Worm (Caenorhabditis elegans) whole organism, L2 larva: ENCODE data around the gene C50F4.6.

Experiments
- C34F6.9 ChIP-seq: fragments of 150-350 bp; optimal IDR thresholded peaks from 2 replicates; lab custom pipeline; 2014; ENCODE audit warnings: missing biosample characterization, missing genetic modification characterization
- F13H6.1 ChIP-seq: sonication (generic microtip); optimal IDR thresholded peaks from 2 replicates; lab custom pipeline; 2016; ENCODE audit warnings: missing genetic modification characterization, missing compliant biosample characterization
- R02D3.7 ChIP-seq: fragments of 150-350 bp; optimal IDR thresholded peaks from 2 replicates; lab custom pipeline; 2014; ENCODE audit warnings: missing biosample characterization, missing genetic modification characterization
- Y55F3AM.14 ChIP-seq: fragments of 200-800 bp; sonication (Bioruptor generic); optimal IDR thresholded peaks from 2 replicates; lab custom pipeline; 2018; ENCODE audit warnings: mild to moderate bottlenecking, missing genetic modification characterization, missing compliant biosample characterization
- ZK546.5 ChIP-seq: sonication (generic microtip); optimal IDR thresholded peaks from 2 replicates; lab custom pipeline; 2017; ENCODE audit warnings: missing biosample characterization, missing genetic modification characterization
- ama-1 ChIP-seq: fragments of 150-350 bp; optimal IDR thresholded peaks from 2 replicates; lab custom pipeline; 2018; ENCODE audit warnings: inconsistent platforms
- blmp-1 ChIP-seq: sonication (generic microtip); optimal IDR thresholded peaks from 2 replicates; lab custom pipeline; 2017; ENCODE audit warnings: missing genetic modification characterization, mild to moderate bottlenecking, missing compliant biosample characterization, antibody characterized with exemption, moderate library complexity; ENCODE audit not compliant: insufficient read depth
- ceh-16 ChIP-seq: fragments of 150-350 bp; optimal IDR thresholded peaks from 2 replicates; lab custom pipeline; 2014; ENCODE audit warnings: missing biosample characterization, missing genetic modification characterization
- crh-2 ChIP-seq: sonication (generic microtip); optimal IDR thresholded peaks from 2 replicates; lab custom pipeline; 2017; ENCODE audit warnings: missing biosample characterization, missing genetic modification characterization
- dmd-4 ChIP-seq: sonication (generic microtip); optimal IDR thresholded peaks from 2 replicates; lab custom pipeline; 2017; ENCODE audit warnings: missing biosample characterization, missing genetic modification characterization
- elt-3 ChIP-seq: sonication (generic microtip); optimal IDR thresholded peaks from 2 replicates; lab custom pipeline; 2017; ENCODE audit warnings: missing biosample characterization, missing genetic modification characterization
- fos-1 ChIP-seq: fragments of 150-350 bp; optimal IDR thresholded peaks from 2 replicates; lab custom pipeline; 2014; ENCODE audit warnings: missing biosample characterization, missing genetic modification characterization
- gmeb-1 ChIP-seq: fragments of 150-350 bp; optimal IDR thresholded peaks from 2 replicates; lab custom pipeline; 2014; ENCODE audit warnings: missing biosample characterization, missing genetic modification characterization
- lin-11 ChIP-seq: fragments of 150-350 bp; sonication (generic microtip); optimal IDR thresholded peaks from 2 replicates; lab custom pipeline; 2014; ENCODE audit warnings: missing biosample characterization, missing genetic modification characterization, inconsistent platforms, mixed read lengths
- lin-13 ChIP-seq: fragments of 150-350 bp; optimal IDR thresholded peaks from 2 replicates; lab custom pipeline; 2014; ENCODE audit warnings: missing biosample characterization, missing genetic modification reagents, missing genetic modification characterization
- lin-39 ChIP-seq: fragments of 150-350 bp; optimal IDR thresholded peaks from 2 replicates; lab custom pipeline; 2014; ENCODE audit warnings: missing biosample characterization, missing genetic modification reagents, missing genetic modification characterization
- lsy-2 ChIP-seq, 2 experiments: fragments of 150-350 bp in 1 of 2; sonication (generic microtip) in 1 of 2; optimal IDR thresholded peaks; 2 replicates each; lab custom pipeline; 2014 to 2017; ENCODE audit warnings: missing biosample characterization in 2 of 2, missing genetic modification characterization in 2 of 2
- mab-5 ChIP-seq: fragments of 150-350 bp; optimal IDR thresholded peaks from 2 replicates; lab custom pipeline; 2014; ENCODE audit warnings: missing biosample characterization, missing genetic modification characterization
- mbf-1 ChIP-seq: sonication (generic microtip); optimal IDR thresholded peaks from 2 replicates; lab custom pipeline; 2017; ENCODE audit warnings: missing biosample characterization, missing genetic modification characterization
- mdl-1 ChIP-seq, 2 experiments: fragments of 150-350 bp in 1 of 2; sonication (generic microtip) in 1 of 2; optimal IDR thresholded peaks; 2 replicates each; lab custom pipeline; 2017; ENCODE audit warnings: missing biosample characterization in 2 of 2, missing genetic modification characterization in 2 of 2
- nhr-10 ChIP-seq: sonication (generic microtip); optimal IDR thresholded peaks from 2 replicates; lab custom pipeline; 2017; ENCODE audit warnings: missing biosample characterization, missing genetic modification characterization
- nhr-12 ChIP-seq: fragments of 150-350 bp; optimal IDR thresholded peaks from 2 replicates; lab custom pipeline; 2014; ENCODE audit warnings: missing biosample characterization, missing genetic modification characterization
- nhr-129 ChIP-seq: fragments of 150-350 bp; optimal IDR thresholded peaks from 2 replicates; lab custom pipeline; 2014; ENCODE audit warnings: missing biosample characterization, missing genetic modification characterization
- nhr-21 ChIP-seq: fragments of 150-350 bp; optimal IDR thresholded peaks from 2 replicates; lab custom pipeline; 2014; ENCODE audit warnings: missing biosample characterization, missing genetic modification characterization
- nhr-23 ChIP-seq: fragments of 150-350 bp; optimal IDR thresholded peaks from 2 replicates; lab custom pipeline; 2014; ENCODE audit warnings: missing biosample characterization, missing genetic modification reagents, missing genetic modification characterization
- nhr-237 ChIP-seq: fragments of 150-350 bp; optimal IDR thresholded peaks from 2 replicates; lab custom pipeline; 2014; ENCODE audit warnings: missing biosample characterization, missing genetic modification characterization
- nhr-25 ChIP-seq: fragments of 150-350 bp; sonication (generic microtip); optimal IDR thresholded peaks from 3 replicates; lab custom pipeline; 2014; ENCODE audit warnings: missing biosample characterization, missing genetic modification characterization
- nhr-6 ChIP-seq: fragments of 150-350 bp; optimal IDR thresholded peaks from 2 replicates; lab custom pipeline; 2014; ENCODE audit warnings: missing biosample characterization, missing genetic modification characterization
- nhr-77 ChIP-seq: fragments of 150-350 bp; optimal IDR thresholded peaks from 2 replicates; lab custom pipeline; 2014; ENCODE audit warnings: missing biosample characterization, missing genetic modification characterization
- peb-1 ChIP-seq: fragments of 150-350 bp; optimal IDR thresholded peaks from 2 replicates; lab custom pipeline; 2014; ENCODE audit warnings: missing biosample characterization, missing genetic modification characterization
- sem-4 ChIP-seq: fragments of 150-350 bp; optimal IDR thresholded peaks from 2 replicates; lab custom pipeline; 2014; ENCODE audit warnings: missing biosample characterization, missing genetic modification reagents, missing genetic modification characterization
- skn-1 ChIP-seq: sonication (generic microtip); optimal IDR thresholded peaks from 2 replicates; lab custom pipeline; 2017; ENCODE audit warnings: missing biosample characterization, missing genetic modification characterization
- sma-3 ChIP-seq: sonication (generic microtip); optimal IDR thresholded peaks from 2 replicates; lab custom pipeline; 2016; ENCODE audit warnings: missing genetic modification reagents, missing genetic modification characterization, missing compliant biosample characterization
- sma-9 ChIP-seq, 2 experiments: fragments of 150-350 bp in 1 of 2; sonication (generic microtip) in 1 of 2; optimal IDR thresholded peaks; 2 replicates each; lab custom pipeline; 2014 to 2016; ENCODE audit warnings: missing genetic modification characterization in 2 of 2, mild to moderate bottlenecking in 1 of 2, missing biosample characterization in 1 of 2, missing compliant biosample characterization in 1 of 2, missing genetic modification reagents in 1 of 2, moderate library complexity in 1 of 2
- snpc-4 ChIP-seq: fragments of 150-350 bp; optimal IDR thresholded peaks from 2 replicates; lab custom pipeline; 2014; ENCODE audit warnings: missing biosample characterization, missing genetic modification characterization
- unc-39 ChIP-seq: fragments of 150-350 bp; optimal IDR thresholded peaks from 2 replicates; lab custom pipeline; 2014; ENCODE audit warnings: missing biosample characterization, missing genetic modification characterization
- unc-55 ChIP-seq: fragments of 150-350 bp; sonication (generic microtip); optimal IDR thresholded peaks from 3 replicates; lab custom pipeline; 2014; ENCODE audit warnings: missing biosample characterization, missing genetic modification reagents, missing genetic modification characterization
- zag-1 ChIP-seq: fragments of 150-350 bp; optimal IDR thresholded peaks from 2 replicates; lab custom pipeline; 2014; ENCODE audit warnings: missing biosample characterization, missing genetic modification characterization
- ztf-4 ChIP-seq: fragments of 150-350 bp; optimal IDR thresholded peaks from 2 replicates; lab custom pipeline; 2014; ENCODE audit warnings: missing biosample characterization, missing genetic modification characterization

The C50F4.6 gene

ce11 chrV:9539638-9540037, 6.3 kb upstream of the C50F4.6 start, which contains the start of gene C50F4.12:
Gene C50F4.12 (minus strand): TSS chrV:9539738.
- TF ChIP-seq elt-3 (tag; lab: Kevin White, UChicago) (no peak), mdl-1 (tag; optimal IDR thresholded peaks at IDR 0.05; lab: Kevin White, UChicago) (no peak), nhr-10 (no peak), snpc-4 (tag; lab: Kevin White, UChicago) (no peak), nhr-23 (no peak), nhr-77 (no peak), mbf-1 (tag; lab: Kevin White, UChicago) (no peak), skn-1 (tag; lab: Kevin White, UChicago) (no peak), fos-1 (tag; lab: Kevin White, UChicago) (no peak), lin-39 (tag; lab: Kevin White, UChicago) (no peak)
- TF ChIP-seq, all 48 proteins: peak for 0

ce11 chrV:9541506-9541905, 4.4 kb upstream of the C50F4.6 start, which contains the start of gene C50F4.16:
Gene C50F4.16 (minus strand): TSS chrV:9541606.
- TF ChIP-seq fos-1 (tag; lab: Kevin White, UChicago) (no peak), blmp-1 (no peak), nhr-129 (no peak), zag-1 (tag; lab: Kevin White, UChicago) (no peak), C34F6.9 (tag; lab: Kevin White, UChicago) (no peak), ceh-16 (tag; lab: Kevin White, UChicago) (no peak), mdl-1 (tag; optimal IDR thresholded peaks at IDR 0.05; lab: Kevin White, UChicago) (no peak), F13H6.1 (tag; lab: Kevin White, UChicago) (no peak), unc-55 (no peak), lsy-2 (tag; optimal IDR thresholded peaks at IDR 0.05; lab: Kevin White, UChicago) (no peak), ama-1 (lab: Kevin White, UChicago) (no peak), unc-39 (tag; lab: Kevin White, UChicago) (no peak), mab-5 (tag; lab: Kevin White, UChicago) (no peak), nhr-25 (tag; lab: Kevin White, UChicago) (no peak), nhr-10 (no peak), R02D3.7 (tag; lab: Kevin White, UChicago) (no peak), skn-1 (tag; lab: Kevin White, UChicago) (no peak), nhr-77 (no peak), Y55F3AM.14 (GFP tag; lab: Kevin White, UChicago) (no peak), ZK546.5 (no peak)

ce11 chrV:9544176-9544632, 1.7 kb upstream of the C50F4.6 start, which contains the start of gene mdf-1:
Gene mdf-1 (minus strand): TSS chrV:9544226.
- TF ChIP-seq lin-11 (peak; percentile 54), Y55F3AM.14 (GFP tag; lab: Kevin White, UChicago) (peak; percentile 28), nhr-77 (no peak), nhr-237 (tag; lab: Kevin White, UChicago) (no peak), unc-55 (peak; percentile 83), ceh-16 (tag; lab: Kevin White, UChicago) (peak; percentile 11), nhr-129 (peak; percentile 83), nhr-12 (tag; lab: Kevin White, UChicago) (no peak), peb-1 (no peak), nhr-6 (tag; lab: Kevin White, UChicago) (no peak), dmd-4 (no peak), crh-2 (tag; lab: Kevin White, UChicago) (peak; percentile 84), fos-1 (tag; lab: Kevin White, UChicago) (peak; percentile 44), lsy-2 (tag; optimal IDR thresholded peaks at IDR 0.05; lab: Kevin White, UChicago) (peak in 1 of 2 experiments; percentile 79), mdl-1 (tag; optimal IDR thresholded peaks at IDR 0.05; lab: Kevin White, UChicago) (no peak), nhr-21 (tag; lab: Kevin White, UChicago) (peak; percentile 73), ztf-4 (tag; lab: Kevin White, UChicago) (peak; percentile 39), blmp-1 (peak; percentile 38), F13H6.1 (tag; lab: Kevin White, UChicago) (peak; percentile 59), sem-4 (peak; percentile 70), sma-9 (GFP tag; optimal IDR thresholded peaks at IDR 0.05; lab: Kevin White, UChicago) (peak; percentile 60), sma-9 (tag; optimal IDR thresholded peaks at IDR 0.05; lab: Kevin White, UChicago) (no peak), R02D3.7 (tag; lab: Kevin White, UChicago) (no peak), lin-39 (tag; lab: Kevin White, UChicago) (no peak), gmeb-1 (tag; lab: Kevin White, UChicago) (peak; percentile 83), lin-13 (GFP tag; lab: Kevin White, UChicago) (peak; percentile 87), unc-39 (tag; lab: Kevin White, UChicago) (no peak), ama-1 (lab: Kevin White, UChicago) (peak; percentile 47), mab-5 (tag; lab: Kevin White, UChicago) (peak; percentile 35), sma-3 (peak; percentile 71), elt-3 (tag; lab: Kevin White, UChicago) (no peak), nhr-25 (tag; lab: Kevin White, UChicago) (peak; percentile 53), snpc-4 (tag; lab: Kevin White, UChicago) (peak; percentile 37), C34F6.9 (tag; lab: Kevin White, UChicago) (peak; percentile 82)
